Fruit fly (Drosophila melanogaster): ENCODE data around the gene CG31115.

The CG31115 gene

dm6 chr3R:25049383-25049741 lies 12.6 kb downstream of the CG31115 start, which contains the start of gene CG11791 (continued):
- no peak for TF ChIP-seq CG32772 (GFP tag; IDR thresholded peaks at IDR 0.05)
- TF ChIP-seq crol (GFP tag; IDR thresholded peaks at IDR 0.05) = no peak
- no peak for TF ChIP-seq CG16863 (GFP tag; optimal IDR thresholded peaks at IDR 0.05)
- no peak for TF ChIP-seq CG12155 (GFP tag; optimal IDR thresholded peaks at IDR 0.05)
- no peak for TF ChIP-seq Doc3 (GFP tag; IDR thresholded peaks at IDR 0.05; ENCODE audit: partially characterized antibody)
- TF ChIP-seq unc-4 (GFP tag; IDR thresholded peaks at IDR 0.05; ENCODE audit: partially characterized antibody) = no peak
- no peak for TF ChIP-seq CG34376 (GFP tag; optimal IDR thresholded peaks at IDR 0.05)
- peak; percentile 71 for TF ChIP-seq Dp (GFP tag; optimal IDR thresholded peaks at IDR 0.05)
- no peak for TF ChIP-seq CG11504 (tag; optimal IDR thresholded peaks at IDR 0.05)
- TF ChIP-seq gsb (GFP tag; IDR thresholded peaks at IDR 0.05) = no peak
- TF ChIP-seq Nf-YA (GFP tag; IDR thresholded peaks at IDR 0.05) = no peak
- no peak for TF ChIP-seq Dip2 (GFP tag; IDR thresholded peaks at IDR 0.05)
- TF ChIP-seq Elba2 (GFP tag; optimal IDR thresholded peaks at IDR 0.05) = no peak
- no peak for TF ChIP-seq CG3163 (GFP tag; optimal IDR thresholded peaks at IDR 0.05)
- no peak for TF ChIP-seq peb (GFP tag; IDR thresholded peaks at IDR 0.05)
- TF ChIP-seq usp (GFP tag; optimal IDR thresholded peaks at IDR 0.05) = no peak
- TF ChIP-seq lola (GFP tag; optimal IDR thresholded peaks at IDR 0.05) = no peak
- TF ChIP-seq insv (GFP tag; optimal IDR thresholded peaks at IDR 0.05) = no peak
- TF ChIP-seq shn (GFP tag; optimal IDR thresholded peaks at IDR 0.05) = no peak
- peak; percentile 1 for TF ChIP-seq HLH54F (GFP tag; optimal IDR thresholded peaks at IDR 0.05)
- peak; percentile 6 for TF ChIP-seq phol (tag; optimal IDR thresholded peaks at IDR 0.05)
- TF ChIP-seq Chrac-16 (GFP tag; optimal IDR thresholded peaks at IDR 0.05) = no peak
- TF ChIP-seq NfI (GFP tag; optimal IDR thresholded peaks at IDR 0.05) = no peak
- no peak for TF ChIP-seq sim (GFP tag; IDR thresholded peaks at IDR 0.05)
- no peak for TF ChIP-seq CG7372 (GFP tag; IDR thresholded peaks at IDR 0.05)
- TF ChIP-seq CG13287 (GFP tag; IDR thresholded peaks at IDR 0.05; ENCODE audit: partially characterized antibody) = no peak
- no peak for TF ChIP-seq ems (GFP tag; optimal IDR thresholded peaks at IDR 0.05)
- TF ChIP-seq wdn (GFP tag; IDR thresholded peaks at IDR 0.05) = no peak
- TF ChIP-seq CG32532 (GFP tag; IDR thresholded peaks at IDR 0.05) = no peak
- TF ChIP-seq CG12236 (GFP tag; optimal IDR thresholded peaks at IDR 0.05) = no peak
- no peak for TF ChIP-seq tup (GFP tag; optimal IDR thresholded peaks at IDR 0.05)
- peak; percentile 36 for TF ChIP-seq CG30020 (tag; optimal IDR thresholded peaks at IDR 0.05)
- TF ChIP-seq Bdp1 (GFP tag; optimal IDR thresholded peaks at IDR 0.05) = no peak
- TF ChIP-seq Myb (GFP tag; optimal IDR thresholded peaks at IDR 0.05) = peak; percentile 43
- no peak for TF ChIP-seq Ravus (GFP tag; IDR thresholded peaks at IDR 0.05)
- no peak for TF ChIP-seq Ets97D (GFP tag; optimal IDR thresholded peaks at IDR 0.05)
- no peak for TF ChIP-seq Max (GFP tag; optimal IDR thresholded peaks at IDR 0.05)
- no peak for TF ChIP-seq CG12659 (GFP tag; optimal IDR thresholded peaks at IDR 0.05)

dm6 chr3R:25049742-25050517 lies 13.2 kb downstream of the CG31115 start:
- TF ChIP-seq CG2678 (tag; optimal IDR thresholded peaks at IDR 0.05) (no peak), Hr51 (GFP tag; optimal IDR thresholded peaks at IDR 0.05) (no peak), hth (optimal IDR thresholded peaks at IDR 0.05) (no peak), Dref (GFP tag; IDR thresholded peaks at IDR 0.05) (no peak), fru (optimal IDR thresholded peaks at IDR 0.05) (no peak), CrebB (tag; optimal IDR thresholded peaks at IDR 0.05) (peak; percentile 39), gt (GFP tag; IDR thresholded peaks at IDR 0.05) (no peak), CG2199 (GFP tag; IDR thresholded peaks at IDR 0.05) (no peak), CG10959 (GFP tag; IDR thresholded peaks at IDR 0.05) (no peak), CG11085 (GFP tag; IDR thresholded peaks at IDR 0.05) (no peak), CG6683 (GFP tag; optimal IDR thresholded peaks at IDR 0.05) (no peak), pfk (GFP tag; optimal IDR thresholded peaks at IDR 0.05) (peak; percentile 94), CG7372 (GFP tag; IDR thresholded peaks at IDR 0.05) (no peak), Sry-β (GFP tag; optimal IDR thresholded peaks at IDR 0.05) (peak; percentile 40), CG31388 (GFP tag; optimal IDR thresholded peaks at IDR 0.05) (no peak), CG17829 (tag; optimal IDR thresholded peaks at IDR 0.05) (peak; percentile 45)
